Fruit fly (Drosophila melanogaster): ENCODE results near the gene CG34039.

Gene CG34039

dm6 chr3L:14582736-14583135 lies 22.9 kb downstream of the CG34039 start:
- TF ChIP-seq Hnf4 (GFP tag; optimal IDR thresholded peaks at IDR 0.05) (no peak), ey (GFP tag; optimal IDR thresholded peaks at IDR 0.05) (no peak), Dif (GFP tag; optimal IDR thresholded peaks at IDR 0.05; ENCODE audit: partially characterized antibody) (no peak), Vsx2 (GFP tag; optimal IDR thresholded peaks at IDR 0.05; ENCODE audit: partially characterized antibody) (no peak), HLH106 (tag; optimal IDR thresholded peaks at IDR 0.05) (no peak), Rel (GFP tag; optimal IDR thresholded peaks at IDR 0.05) (no peak), Rel (tag; optimal IDR thresholded peaks at IDR 0.05) (no peak), dl (GFP tag; optimal IDR thresholded peaks at IDR 0.05; ENCODE audit: insufficient read depth in 1 of 2, partially characterized antibody in 2 of 2) (no peak), foxo (GFP tag; optimal IDR thresholded peaks at IDR 0.05) (no peak), Jra (GFP tag; optimal IDR thresholded peaks at IDR 0.05) (no peak), h (GFP tag; optimal IDR thresholded peaks at IDR 0.05) (no peak), usp (GFP tag; optimal IDR thresholded peaks at IDR 0.05) (no peak), dmrt93B (GFP tag; optimal IDR thresholded peaks at IDR 0.05) (no peak), Dfd (GFP tag; optimal IDR thresholded peaks at IDR 0.05) (no peak), fru (GFP tag; optimal IDR thresholded peaks at IDR 0.05) (no peak), jim (GFP tag; optimal IDR thresholded peaks at IDR 0.05) (no peak), brk (GFP tag; optimal IDR thresholded peaks at IDR 0.05) (no peak), woc (GFP tag; optimal IDR thresholded peaks at IDR 0.05) (no peak), GATAd (GFP tag; optimal IDR thresholded peaks at IDR 0.05) (no peak), dsf (GFP tag; optimal IDR thresholded peaks at IDR 0.05; ENCODE audit: borderline replicate concordance) (no peak)

DNA sequence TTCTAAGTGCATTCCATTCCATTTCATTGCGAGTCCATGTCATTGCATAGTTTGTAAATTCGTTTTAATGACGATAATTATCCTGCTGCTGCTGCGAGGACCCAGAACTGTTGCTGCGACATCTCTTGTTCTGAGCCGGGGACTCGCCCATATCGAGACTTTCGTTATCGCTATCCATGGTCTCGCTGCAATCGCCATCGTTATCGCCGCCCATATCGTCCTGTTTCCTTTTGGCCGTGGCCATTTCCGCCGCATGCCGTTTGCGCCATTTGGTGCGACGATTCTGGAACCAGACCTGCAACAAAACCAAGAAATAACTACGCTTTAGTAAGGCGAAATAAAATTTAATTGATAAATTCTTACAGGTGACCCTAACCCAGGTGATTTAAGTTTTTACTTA lies 24.0 kb downstream of the CG34039 start:
- TF ChIP-seq HLH106 (tag; optimal IDR thresholded peaks at IDR 0.05) (no peak), br (GFP tag; optimal IDR thresholded peaks at IDR 0.05) (no peak), OdsH (GFP tag; optimal IDR thresholded peaks at IDR 0.05) (no peak), Abd-B (GFP tag; optimal IDR thresholded peaks at IDR 0.05) (no peak), CrebA (GFP tag; optimal IDR thresholded peaks at IDR 0.05; ENCODE audit: borderline replicate concordance) (no peak), sv (GFP tag; optimal IDR thresholded peaks at IDR 0.05) (no peak), Dif (GFP tag; optimal IDR thresholded peaks at IDR 0.05; ENCODE audit: partially characterized antibody) (no peak), Rel (GFP tag; optimal IDR thresholded peaks at IDR 0.05) (no peak), Rel (tag; optimal IDR thresholded peaks at IDR 0.05) (no peak), brk (GFP tag; optimal IDR thresholded peaks at IDR 0.05) (no peak), Mio (GFP tag; optimal IDR thresholded peaks at IDR 0.05) (no peak), Jra (GFP tag; optimal IDR thresholded peaks at IDR 0.05) (no peak), Sp1 (GFP tag; optimal IDR thresholded peaks at IDR 0.05) (no peak)

DNA sequence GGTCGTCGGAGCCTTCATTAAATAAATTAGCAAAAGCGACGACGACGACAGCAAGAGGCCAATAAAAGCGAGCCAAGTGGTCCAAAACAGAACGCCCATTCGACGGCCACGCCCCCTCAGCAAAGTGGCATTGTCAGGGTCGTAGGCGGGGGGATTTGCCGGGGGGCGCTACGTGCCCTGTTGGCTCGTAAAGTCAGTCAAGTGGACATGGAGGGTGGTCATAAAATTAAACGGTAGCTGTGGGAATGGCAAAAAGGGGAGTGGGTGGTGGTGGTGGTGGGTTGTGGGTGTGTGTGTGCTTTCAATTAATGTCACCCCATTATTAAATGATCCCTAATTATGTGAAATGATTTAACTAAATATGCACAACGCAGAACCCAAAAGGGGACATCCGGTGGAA lies 31.2 kb downstream of the CG34039 start:
- TF ChIP-seq HLH106 (tag; optimal IDR thresholded peaks at IDR 0.05) (no peak), h (GFP tag; optimal IDR thresholded peaks at IDR 0.05) (no peak), Myc (optimal IDR thresholded peaks at IDR 0.05) (no peak), lola (GFP tag; optimal IDR thresholded peaks at IDR 0.05) (no peak), dmrt93B (GFP tag; optimal IDR thresholded peaks at IDR 0.05) (no peak), woc (GFP tag; optimal IDR thresholded peaks at IDR 0.05) (no peak), GATAd (GFP tag; optimal IDR thresholded peaks at IDR 0.05) (no peak)

dm6 chr3L:14592166-14592565 lies 32.4 kb downstream of the CG34039 start:
- TF ChIP-seq Hr83 (GFP tag; optimal IDR thresholded peaks at IDR 0.05; ENCODE audit: poor library complexity, severe bottlenecking): no peak
- no peak for TF ChIP-seq woc (GFP tag; optimal IDR thresholded peaks at IDR 0.05)
- no peak for TF ChIP-seq Myc (optimal IDR thresholded peaks at IDR 0.05)
- TF ChIP-seq Dif (GFP tag; optimal IDR thresholded peaks at IDR 0.05; ENCODE audit: partially characterized antibody): no peak
- no peak for TF ChIP-seq brk (GFP tag; optimal IDR thresholded peaks at IDR 0.05)
- TF ChIP-seq pan (optimal IDR thresholded peaks at IDR 0.05): no peak
- TF ChIP-seq CG9705 (GFP tag; optimal IDR thresholded peaks at IDR 0.05): no peak
- no peak for TF ChIP-seq usp (GFP tag; optimal IDR thresholded peaks at IDR 0.05)
- TF ChIP-seq dl (GFP tag; optimal IDR thresholded peaks at IDR 0.05; ENCODE audit: insufficient read depth in 1 of 2, partially characterized antibody in 2 of 2): no peak
- no peak for TF ChIP-seq Sp1 (GFP tag; optimal IDR thresholded peaks at IDR 0.05)
- no peak for TF ChIP-seq sv (GFP tag; optimal IDR thresholded peaks at IDR 0.05)
- TF ChIP-seq CG32264 (GFP tag; optimal IDR thresholded peaks at IDR 0.05): no peak
- no peak for TF ChIP-seq lola (GFP tag; optimal IDR thresholded peaks at IDR 0.05)
- no peak for TF ChIP-seq tai (GFP tag; optimal IDR thresholded peaks at IDR 0.05)
- no peak for TF ChIP-seq HLH106 (tag; optimal IDR thresholded peaks at IDR 0.05)
- TF ChIP-seq OdsH (GFP tag; optimal IDR thresholded peaks at IDR 0.05): no peak
- TF ChIP-seq Jra (GFP tag; optimal IDR thresholded peaks at IDR 0.05): no peak
- TF ChIP-seq Rel (GFP tag; optimal IDR thresholded peaks at IDR 0.05): no peak
- no peak for TF ChIP-seq Rel (tag; optimal IDR thresholded peaks at IDR 0.05)
- no peak for TF ChIP-seq h (GFP tag; optimal IDR thresholded peaks at IDR 0.05)
